Worm (Caenorhabditis elegans) whole organism, mixed stage, embryonic: Measurements from ENCODE around the gene atn-1.

ENCODE experiments used
- blmp-1 ChIP-seq: fragments of 150-350 bp; optimal IDR thresholded peaks from 2 replicates; lab custom pipeline; 2014; ENCODE audit warnings: missing biosample characterization, missing genetic modification characterization
- ceh-83 ChIP-seq: fragments of 200-800 bp; sonication (Bioruptor generic); optimal IDR thresholded peaks from 2 replicates; lab custom pipeline; 2018; ENCODE audit warnings: mild to moderate bottlenecking, missing genetic modification characterization, missing compliant biosample characterization
- ces-1 ChIP-seq: fragments of 150-350 bp; optimal IDR thresholded peaks from 2 replicates; lab custom pipeline; 2014; ENCODE audit warnings: missing biosample characterization, missing genetic modification reagents, missing genetic modification characterization
- elt-1 ChIP-seq: sonication (generic microtip); optimal IDR thresholded peaks from 2 replicates; lab custom pipeline; 2017; ENCODE audit warnings: missing genetic modification characterization, mild to moderate bottlenecking, missing compliant biosample characterization, antibody characterized with exemption, moderate library complexity, borderline replicate concordance; ENCODE audit not compliant: insufficient read depth
- flh-1 ChIP-seq: fragments of 200-800 bp; sonication (Bioruptor generic); optimal IDR thresholded peaks from 2 replicates; lab custom pipeline; 2018; ENCODE audit warnings: mild to moderate bottlenecking, missing genetic modification characterization, moderate library complexity, missing compliant biosample characterization
- nhr-237 ChIP-seq: fragments of 150-350 bp; optimal IDR thresholded peaks from 2 replicates; lab custom pipeline; 2014; ENCODE audit warnings: missing biosample characterization, missing genetic modification characterization
- pha-4 ChIP-seq: fragments of 150-350 bp; optimal IDR thresholded peaks from 2 replicates; lab custom pipeline; 2018; ENCODE audit warnings: missing biosample characterization, missing genetic modification reagents, missing genetic modification characterization
- ztf-11 ChIP-seq: fragments of 150-350 bp; optimal IDR thresholded peaks from 2 replicates; lab custom pipeline; 2014; ENCODE audit warnings: missing biosample characterization, missing genetic modification characterization

ce11 chrV:12523356-12523755, 45.1 kb downstream of the atn-1 start:
- no peak for TF ChIP-seq ceh-83 (GFP tag; lab: Kevin White, UChicago)
- no peak for TF ChIP-seq elt-1 (tag; lab: Kevin White, UChicago)
- TF ChIP-seq ces-1 (GFP tag; lab: Kevin White, UChicago) = no peak
- no peak for TF ChIP-seq nhr-237 (tag; lab: Kevin White, UChicago)
- no peak for TF ChIP-seq ztf-11 (tag; lab: Kevin White, UChicago)
- TF ChIP-seq blmp-1 = no peak
- TF ChIP-seq pha-4 (tag; lab: Kevin White, UChicago) = no peak
- TF ChIP-seq flh-1 (GFP tag; lab: Kevin White, UChicago) = no peak
